Worm (Caenorhabditis elegans): ENCODE results near the gene sre-39.

The sre-39 gene

DNA sequence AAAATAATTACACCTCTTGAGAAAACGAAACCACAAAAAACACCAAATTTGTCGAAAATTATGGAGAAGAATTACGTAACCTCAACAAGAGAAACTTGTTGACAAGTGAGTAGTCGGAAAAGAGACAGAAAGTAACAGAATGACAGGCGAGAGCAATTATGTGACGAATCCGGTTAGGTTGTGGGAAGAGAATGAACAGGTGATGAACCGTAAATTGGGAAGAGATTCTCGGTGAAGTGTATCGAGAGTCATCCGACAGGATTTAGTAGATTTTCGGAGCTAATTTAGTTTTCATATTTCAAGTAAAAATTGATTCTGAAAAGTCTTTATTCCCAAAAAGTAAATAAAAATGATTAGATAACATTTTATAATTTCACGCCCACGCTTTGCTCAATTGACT is 5.7 kb upstream of the sre-39 start, which contains the start of gene T05A7.7:
Gene T05A7.7, minus strand, starts transcription at position 101 of the 400 bp plus-strand sequence.
- TF ChIP-seq lin-32 (GFP tag; optimal IDR thresholded peaks at IDR 0.05) (no peak), tbx-8 (GFP tag; optimal IDR thresholded peaks at IDR 0.05) (no peak), cnd-1 (tag; optimal IDR thresholded peaks at IDR 0.05) (no peak), unc-39 (tag; optimal IDR thresholded peaks at IDR 0.05) (no peak), nhr-28 (tag; optimal IDR thresholded peaks at IDR 0.05) (no peak), M03D4.4 (tag; optimal IDR thresholded peaks at IDR 0.05) (no peak), sem-2 (GFP tag; optimal IDR thresholded peaks at IDR 0.05) (no peak), flh-1 (GFP tag; optimal IDR thresholded peaks at IDR 0.05) (no peak), sptf-1 (tag; optimal IDR thresholded peaks at IDR 0.05) (no peak), nhr-237 (tag; optimal IDR thresholded peaks at IDR 0.05) (no peak), ces-1 (GFP tag; optimal IDR thresholded peaks at IDR 0.05) (no peak), lin-13 (tag; optimal IDR thresholded peaks at IDR 0.05) (no peak), lsy-2 (tag; optimal IDR thresholded peaks at IDR 0.05) (no peak), elt-3 (tag; optimal IDR thresholded peaks at IDR 0.05) (no peak), blmp-1 (tag; optimal IDR thresholded peaks at IDR 0.05) (no peak), drap-1 (GFP tag; optimal IDR thresholded peaks at IDR 0.05) (no peak), bed-3 (GFP tag; optimal IDR thresholded peaks at IDR 0.05) (no peak), unc-120 (tag; optimal IDR thresholded peaks at IDR 0.05; ENCODE audit: poor library complexity, severe bottlenecking) (no peak)

DNA sequence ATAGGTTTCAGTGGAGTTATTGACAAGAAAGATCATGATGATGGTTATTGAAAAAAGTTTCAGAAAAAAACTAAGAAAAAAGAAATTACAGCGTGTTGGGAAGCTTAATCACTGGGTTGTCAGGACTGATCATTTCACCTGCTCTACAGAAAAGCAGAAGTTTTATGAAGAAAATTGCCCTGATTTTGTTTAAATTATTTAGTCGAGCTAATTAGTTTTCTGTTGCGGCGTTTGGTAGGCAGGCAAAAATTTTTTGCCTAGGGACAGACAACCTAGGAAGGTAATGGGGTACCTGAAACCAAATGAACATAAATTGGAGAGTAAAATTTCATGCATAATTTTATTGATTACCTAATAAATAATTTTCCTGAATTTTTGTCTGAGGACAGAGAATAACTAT is 3.3 kb upstream of the sre-39 start, which contains the start of gene sre-40:
Gene sre-40, minus strand, starts transcription at position 101 of the 400 bp plus-strand sequence.
- TF ChIP-seq mab-5 (tag; optimal IDR thresholded peaks at IDR 0.05): no peak
- no peak for TF ChIP-seq cnd-1 (tag; optimal IDR thresholded peaks at IDR 0.05)
- TF ChIP-seq tbx-8 (GFP tag; optimal IDR thresholded peaks at IDR 0.05): no peak
- no peak for TF ChIP-seq ces-1 (GFP tag; optimal IDR thresholded peaks at IDR 0.05)
- TF ChIP-seq nhr-76 (tag; optimal IDR thresholded peaks at IDR 0.05): no peak
- TF ChIP-seq nhr-28 (tag; optimal IDR thresholded peaks at IDR 0.05): no peak

DNA sequence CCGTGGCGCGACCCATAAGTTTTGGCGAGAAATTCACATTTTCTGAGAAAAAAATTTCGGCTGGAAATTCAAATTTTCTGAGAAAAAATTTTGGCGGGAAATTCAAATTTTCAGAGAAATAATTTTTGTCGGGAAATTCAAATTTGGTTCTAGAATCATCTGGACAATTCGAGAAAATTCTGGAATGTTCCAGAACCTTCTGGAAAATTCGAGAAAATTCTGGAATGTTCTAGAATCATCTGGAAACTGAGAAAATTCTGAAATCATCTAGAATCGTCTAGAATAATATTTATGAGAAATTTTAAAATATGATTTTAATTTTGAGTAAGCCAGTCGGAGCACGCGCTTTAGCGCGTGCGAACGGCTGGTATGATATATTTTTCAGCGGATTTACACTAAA is 2.2 kb upstream of the sre-39 start:
- TF ChIP-seq nhr-28 (tag; optimal IDR thresholded peaks at IDR 0.05) (no peak), unc-120 (tag; optimal IDR thresholded peaks at IDR 0.05; ENCODE audit: poor library complexity, severe bottlenecking) (no peak), elt-3 (tag; optimal IDR thresholded peaks at IDR 0.05) (no peak), lin-13 (tag; optimal IDR thresholded peaks at IDR 0.05) (no peak), sptf-1 (tag; optimal IDR thresholded peaks at IDR 0.05) (no peak), unc-39 (tag; optimal IDR thresholded peaks at IDR 0.05) (no peak), ceh-83 (GFP tag; optimal IDR thresholded peaks at IDR 0.05) (no peak), mls-2 (tag; optimal IDR thresholded peaks at IDR 0.05) (no peak), ham-2 (GFP tag; optimal IDR thresholded peaks at IDR 0.05) (no peak), blmp-1 (tag; optimal IDR thresholded peaks at IDR 0.05) (no peak), nhr-2 (tag; optimal IDR thresholded peaks at IDR 0.05) (no peak), lsy-2 (tag; optimal IDR thresholded peaks at IDR 0.05) (no peak), hlh-1 (tag; optimal IDR thresholded peaks at IDR 0.05) (no peak), drap-1 (GFP tag; optimal IDR thresholded peaks at IDR 0.05) (no peak)

DNA sequence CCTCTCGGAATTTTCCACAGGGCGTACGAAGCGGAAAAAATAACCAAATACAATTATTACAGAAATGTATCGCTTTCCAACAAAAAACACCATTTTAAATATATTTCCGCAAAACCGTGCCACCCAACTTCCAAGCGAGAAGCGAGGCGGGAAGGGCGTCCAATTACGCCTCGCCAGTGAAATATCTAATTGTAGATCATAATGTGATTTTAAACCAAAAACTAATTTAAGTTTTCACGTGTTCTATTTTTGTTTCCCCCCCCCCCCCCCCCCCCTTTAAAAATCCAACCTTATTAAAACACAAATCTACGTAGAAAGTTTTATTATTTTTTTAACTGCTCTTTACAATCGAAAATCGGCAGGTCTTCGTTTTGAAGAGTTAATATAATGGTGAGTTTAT is 2.4 kb downstream of the sre-39 start, which contains the start of gene F10G7.12:
Gene F10G7.12, plus strand, starts transcription at position 301 of the 400 bp plus-strand sequence.
- no peak for TF ChIP-seq lin-13 (tag; optimal IDR thresholded peaks at IDR 0.05)
- TF ChIP-seq flh-1 (GFP tag; optimal IDR thresholded peaks at IDR 0.05): no peak

DNA sequence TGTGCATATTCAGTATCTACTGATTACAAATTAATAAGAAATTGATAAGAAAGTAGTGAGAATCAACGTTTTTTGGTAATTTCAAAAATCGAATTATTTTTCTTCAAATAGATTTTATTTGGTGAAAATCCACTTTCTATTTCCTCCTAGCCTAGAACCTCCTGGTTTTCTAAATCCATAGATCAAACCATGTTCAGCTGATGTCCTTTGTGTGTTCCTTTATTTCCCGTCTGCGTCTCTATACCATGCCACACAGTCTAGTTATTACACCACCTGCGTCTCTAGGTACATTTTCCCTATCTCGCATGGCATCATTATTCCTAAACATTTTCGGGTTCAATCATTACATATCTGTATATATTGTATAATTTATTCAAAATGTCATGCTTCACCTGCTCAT is 6.1 kb downstream of the sre-39 start, which contains the start of gene F10G7.5:
Gene F10G7.5, plus strand, starts transcription at position 286 of the 400 bp plus-strand sequence.
- TF ChIP-seq ztf-11 (tag; optimal IDR thresholded peaks at IDR 0.05) (no peak), lin-32 (GFP tag; optimal IDR thresholded peaks at IDR 0.05) (no peak), pha-4 (tag; optimal IDR thresholded peaks at IDR 0.05) (peak; percentile 47), mep-1 (tag; optimal IDR thresholded peaks at IDR 0.05) (no peak), mab-5 (tag; optimal IDR thresholded peaks at IDR 0.05) (no peak), hlh-1 (tag; optimal IDR thresholded peaks at IDR 0.05) (no peak), tbx-8 (GFP tag; optimal IDR thresholded peaks at IDR 0.05) (no peak), lsy-2 (tag; optimal IDR thresholded peaks at IDR 0.05) (no peak)

DNA sequence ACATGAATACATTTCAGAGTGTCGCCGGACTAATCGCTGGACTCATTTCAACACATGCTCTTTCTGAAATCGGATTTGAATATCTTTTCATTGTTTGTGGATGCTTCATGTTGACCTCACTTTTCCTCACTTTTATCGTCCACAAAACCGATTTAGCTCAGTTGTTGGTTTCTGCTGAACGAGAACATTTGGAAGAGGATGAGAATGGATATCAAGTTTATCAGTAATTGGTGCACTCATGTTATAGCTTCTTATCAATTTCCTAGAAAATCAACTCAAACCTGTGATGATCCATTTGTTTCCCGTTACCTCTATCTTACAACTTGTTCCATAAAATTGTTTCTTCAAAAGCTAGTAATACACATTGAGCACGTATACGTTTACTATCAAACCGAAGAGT is 9.0 kb downstream of the sre-39 start:
- TF ChIP-seq nhr-76 (tag; optimal IDR thresholded peaks at IDR 0.05) (no peak), mls-2 (tag; optimal IDR thresholded peaks at IDR 0.05) (no peak), lin-32 (GFP tag; optimal IDR thresholded peaks at IDR 0.05) (no peak), M03D4.4 (tag; optimal IDR thresholded peaks at IDR 0.05) (no peak), nhr-12 (tag; optimal IDR thresholded peaks at IDR 0.05) (no peak), mab-5 (tag; optimal IDR thresholded peaks at IDR 0.05) (no peak), blmp-1 (tag; optimal IDR thresholded peaks at IDR 0.05) (no peak)

Measured in whole organism, mixed stage, embryonic.